Worm (Caenorhabditis elegans): ENCODE data around the gene nhr-187.

ce11 chrV:3892361-3892904 lies 29.7 kb upstream of the nhr-187 start, which contains the start of gene C17E7.4:
- no peak for TF ChIP-seq hlh-8 (tag; optimal IDR thresholded peaks at IDR 0.05)
- TF ChIP-seq ama-1 (optimal IDR thresholded peaks at IDR 0.05) = no peak
- no peak for TF ChIP-seq pha-4 (tag; optimal IDR thresholded peaks at IDR 0.05)
- TF ChIP-seq nfya-1 (tag; optimal IDR thresholded peaks at IDR 0.05) = no peak
- TF ChIP-seq C08G9.2 (tag; optimal IDR thresholded peaks at IDR 0.05) = no peak
- TF ChIP-seq sox-2 (GFP tag; IDR thresholded peaks at IDR 0.05) = no peak
- TF ChIP-seq pat-9 (tag; optimal IDR thresholded peaks at IDR 0.05) = no peak
